Fruit fly (Drosophila melanogaster): ENCODE measurements around the gene Sema1a.

Gene Sema1a

DNA sequence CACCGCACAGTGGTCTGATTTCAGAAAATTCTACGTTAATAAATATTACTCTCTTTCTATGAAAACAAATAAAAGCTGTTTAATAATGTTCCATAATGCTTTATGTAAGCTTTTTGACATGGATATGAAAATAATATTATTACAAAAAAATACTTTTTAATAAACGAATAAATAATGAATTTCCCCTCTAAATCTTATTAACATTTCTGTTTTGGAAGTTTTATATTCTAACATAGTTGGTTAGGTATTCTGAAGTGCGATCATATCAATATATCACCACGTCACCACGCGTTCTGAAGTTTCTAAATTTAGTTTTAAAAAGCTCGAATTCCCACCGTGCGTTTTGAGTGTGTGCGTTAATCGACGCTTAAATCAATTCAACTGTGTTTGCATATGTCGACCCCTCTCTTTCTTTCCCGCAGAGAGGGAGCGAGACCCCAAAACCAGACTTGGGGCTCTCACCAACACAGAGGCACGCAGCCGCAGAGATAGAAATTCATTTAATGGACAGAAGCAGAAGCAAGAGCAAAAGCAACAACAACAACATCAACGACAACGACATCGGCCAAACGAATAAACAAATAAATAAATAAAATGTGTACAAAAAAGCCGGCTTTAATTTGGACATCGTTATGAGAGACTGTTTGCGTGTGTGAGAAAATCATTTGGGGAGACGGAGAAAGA is 149.5 kb downstream of the Sema1a start (continued):
- TF ChIP-seq D (optimal IDR thresholded peaks at IDR 0.05), result no peak
- TF ChIP-seq D (GFP tag; optimal IDR thresholded peaks at IDR 0.05), result peak; percentile 91
- TF ChIP-seq vfl (GFP tag; optimal IDR thresholded peaks at IDR 0.05), result no peak
- TF ChIP-seq BEAF-32 (GFP tag; optimal IDR thresholded peaks at IDR 0.05), result no peak
- peak; percentile 53 for TF ChIP-seq CG11398 (GFP tag; optimal IDR thresholded peaks at IDR 0.05)
- peak; percentile 59 for TF ChIP-seq Drgx (GFP tag; IDR thresholded peaks at IDR 0.05)
- TF ChIP-seq caup (GFP tag; optimal IDR thresholded peaks at IDR 0.05; ENCODE audit: severe bottlenecking), result peak; percentile 86
- TF ChIP-seq CG11723 (GFP tag; optimal IDR thresholded peaks at IDR 0.05), result peak; percentile 85
- peak; percentile 70 for TF ChIP-seq pho (GFP tag; optimal IDR thresholded peaks at IDR 0.05)
- TF ChIP-seq CG7556 (GFP tag; optimal IDR thresholded peaks at IDR 0.05), result peak; percentile 96
- peak; percentile 41 to 94 for TF ChIP-seq Hr51 (GFP tag; optimal IDR thresholded peaks at IDR 0.05)
- TF ChIP-seq corto (GFP tag; optimal IDR thresholded peaks at IDR 0.05), result peak; percentile 79
- TF ChIP-seq Myb (GFP tag; optimal IDR thresholded peaks at IDR 0.05), result no peak
- peak; percentile 88 for TF ChIP-seq nerfin-1 (tag; optimal IDR thresholded peaks at IDR 0.05)
- peak; percentile 47; the same call in 1 of the 3 replicates for TF ChIP-seq CG14860 (GFP tag; IDR thresholded peaks at IDR 0.05; ENCODE audit: partially characterized antibody)
- TF ChIP-seq grn (GFP tag; optimal IDR thresholded peaks at IDR 0.05), result peak; percentile 46
- TF ChIP-seq Awh (GFP tag; IDR thresholded peaks at IDR 0.05), result 0 out of 2 replicates have a peak, but pooled peaks have one; percentile 6
- TF ChIP-seq tll (GFP tag; optimal IDR thresholded peaks at IDR 0.05), result no peak
- TF ChIP-seq tap (tag; optimal IDR thresholded peaks at IDR 0.05), result peak; percentile 75
- peak; percentile 90 for TF ChIP-seq CG7839 (tag; optimal IDR thresholded peaks at IDR 0.05)
- TF ChIP-seq CG4617 (GFP tag; optimal IDR thresholded peaks at IDR 0.05; ENCODE audit: borderline replicate concordance), result peak; percentile 57
- no peak; the same call in 1 of the 3 replicates for TF ChIP-seq sr (GFP tag; IDR thresholded peaks at IDR 0.05)
- no peak for TF ChIP-seq zen2 (GFP tag; IDR thresholded peaks at IDR 0.05; ENCODE audit: partially characterized antibody)
- peak; percentile 84 for TF ChIP-seq CG4360 (GFP tag; IDR thresholded peaks at IDR 0.05)
- peak; percentile 63 for TF ChIP-seq ttk (GFP tag; IDR thresholded peaks at IDR 0.05)
- peak; percentile 24 for TF ChIP-seq CG3838 (GFP tag; optimal IDR thresholded peaks at IDR 0.05)
- no peak for TF ChIP-seq Poxn (GFP tag; IDR thresholded peaks at IDR 0.05)
- peak; percentile 76 for TF ChIP-seq Ptx1 (GFP tag; IDR thresholded peaks at IDR 0.05)
- TF ChIP-seq bab2 (GFP tag; optimal IDR thresholded peaks at IDR 0.05), result peak; percentile 17
- peak; percentile 65 for TF ChIP-seq trh (GFP tag; optimal IDR thresholded peaks at IDR 0.05)
- peak; percentile 90 for TF ChIP-seq tio (GFP tag; optimal IDR thresholded peaks at IDR 0.05)
- TF ChIP-seq CG2712 (tag; optimal IDR thresholded peaks at IDR 0.05), result peak; percentile 93
- peak; percentile 58 for TF ChIP-seq Usf (GFP tag; optimal IDR thresholded peaks at IDR 0.05)
- TF ChIP-seq CG5245 (GFP tag; optimal IDR thresholded peaks at IDR 0.05), result peak; percentile 56
- TF ChIP-seq maf-S (GFP tag; optimal IDR thresholded peaks at IDR 0.05), result peak; percentile 9
- peak; percentile 85 for TF ChIP-seq CG4328 (GFP tag; optimal IDR thresholded peaks at IDR 0.05)
- TF ChIP-seq Dfd (GFP tag; optimal IDR thresholded peaks at IDR 0.05), result no peak
- peak; percentile 60 for TF ChIP-seq E2f2 (GFP tag; IDR thresholded peaks at IDR 0.05)
- TF ChIP-seq CG9727 (GFP tag; optimal IDR thresholded peaks at IDR 0.05), result peak; percentile 92
- TF ChIP-seq CG33557 (GFP tag; optimal IDR thresholded peaks at IDR 0.05), result peak; percentile 90
- 0 out of 2 replicates have a peak, but pooled peaks have one; percentile 11 for TF ChIP-seq CG10959 (GFP tag; IDR thresholded peaks at IDR 0.05)
- TF ChIP-seq Fer1 (GFP tag; optimal IDR thresholded peaks at IDR 0.05), result peak; percentile 84
- peak; percentile 94 for TF ChIP-seq nmo (GFP tag; optimal IDR thresholded peaks at IDR 0.05)
- peak; percentile 63; the same call in 1 of the 2 replicates for TF ChIP-seq CG7372 (GFP tag; IDR thresholded peaks at IDR 0.05)
- peak; percentile 67 for TF ChIP-seq B-H2 (GFP tag; optimal IDR thresholded peaks at IDR 0.05)
- TF ChIP-seq CG10267 (tag; optimal IDR thresholded peaks at IDR 0.05), result peak; percentile 87
- peak; percentile 81 for TF ChIP-seq ewg (GFP tag; optimal IDR thresholded peaks at IDR 0.05)
- peak; percentile 78; the same call in 1 of the 3 replicates for TF ChIP-seq so (GFP tag; IDR thresholded peaks at IDR 0.05)
- peak; percentile 12; the same call in 1 of the 2 replicates for TF ChIP-seq CG17612 (GFP tag; IDR thresholded peaks at IDR 0.05)

All from whole organism, embryonic.